Worm (Caenorhabditis elegans): ENCODE measurements around the gene cest-16.

The cest-16 gene

DNA sequence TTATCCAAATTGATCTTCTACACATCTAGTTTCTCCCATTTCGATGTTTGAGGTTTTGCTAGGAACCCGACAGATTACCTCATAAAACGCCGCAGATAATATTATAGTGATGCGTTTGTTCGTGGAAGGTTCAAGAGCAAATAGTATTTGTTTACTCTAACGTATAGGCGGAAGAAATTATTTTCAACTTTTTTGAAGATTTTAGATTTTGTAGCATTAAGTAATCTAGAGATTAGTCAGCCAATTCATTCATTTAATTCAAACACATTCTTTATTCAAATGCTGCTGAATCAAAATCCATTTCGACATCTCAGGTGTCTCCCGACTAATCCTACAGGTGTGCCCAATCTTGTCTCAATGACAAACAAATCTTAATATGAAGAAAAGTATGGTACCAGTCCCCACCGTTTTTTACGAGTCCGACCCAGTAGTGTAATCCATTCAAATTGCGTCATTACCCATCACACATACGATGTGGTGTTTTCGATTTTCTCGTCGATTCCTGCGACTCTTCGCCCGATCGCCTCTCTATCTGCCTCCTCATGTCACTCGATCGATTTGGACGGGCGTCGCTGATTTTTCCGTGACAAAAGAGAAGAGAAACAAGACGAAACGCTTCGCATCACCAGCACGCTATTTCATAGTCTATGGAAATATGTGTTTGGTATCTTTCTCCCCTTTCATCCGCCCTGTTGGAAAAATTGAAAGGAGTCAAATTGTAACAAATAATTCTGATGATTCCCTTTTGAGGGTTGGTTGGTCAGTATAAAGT is 45.7 kb upstream of the cest-16 start (continued):
- TF ChIP-seq nhr-90 (tag; optimal IDR thresholded peaks at IDR 0.05; ENCODE audit: poor library complexity) (peak; percentile 57), unc-86 (tag; optimal IDR thresholded peaks at IDR 0.05) (no peak), efl-3 (GFP tag; optimal IDR thresholded peaks at IDR 0.05) (peak; percentile 31), C16A3.4 (tag; optimal IDR thresholded peaks at IDR 0.05) (peak; percentile 30), snu-23 (GFP tag; optimal IDR thresholded peaks at IDR 0.05) (peak; percentile 84), zip-4 (GFP tag; optimal IDR thresholded peaks at IDR 0.05) (peak; percentile 17), mep-1 (tag; optimal IDR thresholded peaks at IDR 0.05) (peak; percentile 69), sptf-1 (tag; optimal IDR thresholded peaks at IDR 0.05) (no peak), tlp-1 (tag; optimal IDR thresholded peaks at IDR 0.05) (no peak), ces-1 (GFP tag; optimal IDR thresholded peaks at IDR 0.05) (no peak), grh-1 (GFP tag; IDR thresholded peaks at IDR 0.05) (peak; percentile 5; the same call in 1 of the 2 replicates), ama-1 (optimal IDR thresholded peaks at IDR 0.05) (peak; percentile 86), xbp-1 (tag; optimal IDR thresholded peaks at IDR 0.05) (peak; percentile 54), hlh-17 (GFP tag; optimal IDR thresholded peaks at IDR 0.05; ENCODE audit: borderline replicate concordance) (peak; percentile 35), unc-62 (GFP tag; optimal IDR thresholded peaks at IDR 0.05) (no peak), C04F5.9 (tag; optimal IDR thresholded peaks at IDR 0.05) (no peak), lin-35 (GFP tag; optimal IDR thresholded peaks at IDR 0.05) (peak; percentile 13 to 67), rnt-1 (tag; optimal IDR thresholded peaks at IDR 0.05) (peak; percentile 82), unc-98 (GFP tag; IDR thresholded peaks at IDR 0.05) (no peak), pqm-1 (tag; optimal IDR thresholded peaks at IDR 0.05) (no peak), ceh-90 (tag; optimal IDR thresholded peaks at IDR 0.05) (no peak), ets-5 (GFP tag; IDR thresholded peaks at IDR 0.05) (0 out of 2 replicates have a peak, but pooled peaks have one; percentile 35), nhr-71 (tag; optimal IDR thresholded peaks at IDR 0.05) (peak; percentile 69), fkh-4 (tag; optimal IDR thresholded peaks at IDR 0.05; ENCODE audit: borderline replicate concordance) (no peak), pax-3 (tag; optimal IDR thresholded peaks at IDR 0.05) (peak; percentile 39), dsc-1 (tag; optimal IDR thresholded peaks at IDR 0.05) (peak; percentile 42), fos-1 (tag; optimal IDR thresholded peaks at IDR 0.05) (peak; percentile 58), fkh-10 (GFP tag; optimal IDR thresholded peaks at IDR 0.05) (no peak), jun-1 (tag; optimal IDR thresholded peaks at IDR 0.05) (peak; percentile 73), lin-14 (GFP tag; optimal IDR thresholded peaks at IDR 0.05) (peak; percentile 83), nhr-85 (tag) (peak; percentile 86), mab-9 (GFP tag; IDR thresholded peaks at IDR 0.05) (no peak), aha-1 (tag; optimal IDR thresholded peaks at IDR 0.05) (no peak), ztf-11 (tag; optimal IDR thresholded peaks at IDR 0.05) (no peak), lin-39 (tag; optimal IDR thresholded peaks at IDR 0.05) (no peak), C34B4.2 (tag; optimal IDR thresholded peaks at IDR 0.05) (no peak), snpc-4 (tag; optimal IDR thresholded peaks at IDR 0.05) (no peak), nhr-11 (tag; optimal IDR thresholded peaks at IDR 0.05) (no peak), nhr-237 (tag; optimal IDR thresholded peaks at IDR 0.05) (no peak), unc-30 (tag; optimal IDR thresholded peaks at IDR 0.05) (no peak), dpl-1 (GFP tag; optimal IDR thresholded peaks at IDR 0.05) (no peak), swsn-7 (tag; optimal IDR thresholded peaks at IDR 0.05) (peak; percentile 54), hlh-4 (tag; optimal IDR thresholded peaks at IDR 0.05) (no peak), nhr-47 (tag; optimal IDR thresholded peaks at IDR 0.05) (peak; percentile 42), nhr-20 (tag; optimal IDR thresholded peaks at IDR 0.05) (peak; percentile 84), isw-1 (GFP tag; IDR thresholded peaks at IDR 0.05) (no peak)
